Fruit fly (Drosophila melanogaster): ENCODE measurements around the gene CG34301.
A peak's percentile ranks its signal among the peaks of the same experiment; 100 is the strongest.

DNA sequence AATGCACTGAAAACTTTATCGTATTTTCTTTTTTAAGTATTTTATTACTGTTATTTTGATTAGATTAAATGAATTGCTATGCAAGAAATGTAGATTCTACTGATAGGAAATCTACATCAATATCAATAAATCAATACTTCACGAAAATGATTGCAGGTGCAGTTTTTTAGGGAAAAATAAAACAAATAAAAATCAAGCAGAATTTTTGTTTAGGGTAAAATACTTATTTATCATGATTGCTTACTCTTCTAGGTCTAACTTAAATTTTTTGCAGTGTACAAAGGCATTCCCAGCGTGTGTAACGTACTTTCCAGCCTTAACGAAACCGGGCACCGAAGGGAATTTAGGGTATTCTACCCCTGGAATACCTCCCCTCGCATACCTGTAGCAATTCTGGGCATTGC, 35.3 kb downstream of the CG34301 start:
- TF ChIP-seq CG15710 (tag; optimal IDR thresholded peaks at IDR 0.05) (peak; percentile 70), CG12605 (GFP tag; IDR thresholded peaks at IDR 0.05) (no peak), Pif1A (GFP tag; optimal IDR thresholded peaks at IDR 0.05) (no peak), CG13204 (GFP tag; optimal IDR thresholded peaks at IDR 0.05) (no peak), CG8301 (tag; optimal IDR thresholded peaks at IDR 0.05) (peak; percentile 36), CG10348 (GFP tag; IDR thresholded peaks at IDR 0.05) (no peak), rn (GFP tag; IDR thresholded peaks at IDR 0.05) (no peak)

Data from whole organism, pupa.